Worm (Caenorhabditis elegans): ENCODE data around the gene T11B7.5.

DNA sequence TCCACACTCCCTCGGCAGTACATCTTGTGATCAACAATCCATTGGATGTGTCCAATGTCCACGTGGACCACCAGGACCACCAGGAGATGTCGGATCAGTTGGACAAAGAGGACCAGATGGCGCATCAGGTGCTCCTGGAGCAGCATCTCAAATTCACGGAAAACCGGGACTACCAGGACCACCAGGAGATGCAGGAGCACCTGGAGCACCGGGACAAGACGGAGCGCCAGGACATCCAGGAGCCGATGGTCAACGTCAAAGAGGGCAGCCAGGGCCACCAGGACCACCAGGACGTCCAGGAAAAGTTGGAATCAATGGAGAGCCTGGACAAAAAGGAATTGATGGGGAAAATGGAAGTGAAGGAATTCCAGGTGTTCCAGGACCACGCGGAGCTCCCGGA is 6.9 kb downstream of the T11B7.5 start:
- TF ChIP-seq ama-1 (optimal IDR thresholded peaks at IDR 0.05) (no peak), ctbp-1 (GFP tag; IDR thresholded peaks at IDR 0.05) (no peak)
